Worm (Caenorhabditis elegans) whole organism, mixed stage, embryonic: Measurements from ENCODE around the gene W09G12.9.

Source experiments
- M03D4.4 ChIP-seq: sonication (generic microtip); optimal IDR thresholded peaks from 2 replicates; lab custom pipeline; 2017; ENCODE audit warnings: mild to moderate bottlenecking, missing genetic modification characterization, missing compliant biosample characterization
- bed-3 ChIP-seq: fragments of 200-800 bp; sonication (Bioruptor generic); optimal IDR thresholded peaks from 3 replicates; lab custom pipeline; 2018; ENCODE audit warnings: mild to moderate bottlenecking, missing genetic modification characterization, moderate library complexity, missing compliant biosample characterization
- blmp-1 ChIP-seq: fragments of 150-350 bp; optimal IDR thresholded peaks from 2 replicates; lab custom pipeline; 2014; ENCODE audit warnings: missing biosample characterization, missing genetic modification characterization
- ceh-39 ChIP-seq: fragments of 150-350 bp; optimal IDR thresholded peaks from 2 replicates; lab custom pipeline; 2014; ENCODE audit warnings: missing biosample characterization, missing genetic modification characterization
- ceh-43 ChIP-seq: fragments of 200-800 bp; sonication (Bioruptor generic); optimal IDR thresholded peaks from 2 replicates; lab custom pipeline; 2018; ENCODE audit warnings: mild to moderate bottlenecking, missing genetic modification characterization, moderate library complexity, missing compliant biosample characterization
- ceh-83 ChIP-seq: fragments of 200-800 bp; sonication (Bioruptor generic); optimal IDR thresholded peaks from 2 replicates; lab custom pipeline; 2018; ENCODE audit warnings: mild to moderate bottlenecking, missing genetic modification characterization, missing compliant biosample characterization
- ces-1 ChIP-seq: fragments of 150-350 bp; optimal IDR thresholded peaks from 2 replicates; lab custom pipeline; 2014; ENCODE audit warnings: missing biosample characterization, missing genetic modification reagents, missing genetic modification characterization
- cnd-1 ChIP-seq: fragments of 200-800 bp; sonication (Bioruptor generic); optimal IDR thresholded peaks from 2 replicates; lab custom pipeline; 2018; ENCODE audit warnings: mild to moderate bottlenecking, missing genetic modification characterization, missing compliant biosample characterization
- drap-1 ChIP-seq: fragments of 200-800 bp; sonication (Bioruptor generic); optimal IDR thresholded peaks from 3 replicates; lab custom pipeline; 2018; ENCODE audit warnings: mild to moderate bottlenecking, missing genetic modification characterization, missing compliant biosample characterization
- elt-1 ChIP-seq: sonication (generic microtip); optimal IDR thresholded peaks from 2 replicates; lab custom pipeline; 2017; ENCODE audit warnings: missing genetic modification characterization, mild to moderate bottlenecking, missing compliant biosample characterization, antibody characterized with exemption, moderate library complexity, borderline replicate concordance; ENCODE audit not compliant: insufficient read depth
- elt-3 ChIP-seq: fragments of 150-350 bp; optimal IDR thresholded peaks from 2 replicates; lab custom pipeline; 2014; ENCODE audit warnings: missing biosample characterization, missing genetic modification characterization
- flh-1 ChIP-seq: fragments of 200-800 bp; sonication (Bioruptor generic); optimal IDR thresholded peaks from 2 replicates; lab custom pipeline; 2018; ENCODE audit warnings: mild to moderate bottlenecking, missing genetic modification characterization, moderate library complexity, missing compliant biosample characterization
- ham-2 ChIP-seq: fragments of 200-800 bp; sonication (Bioruptor generic); optimal IDR thresholded peaks from 2 replicates; lab custom pipeline; 2018; ENCODE audit warnings: mild to moderate bottlenecking, missing genetic modification characterization, missing compliant biosample characterization
- lin-32 ChIP-seq: fragments of 200-800 bp; sonication (Bioruptor generic); optimal IDR thresholded peaks from 2 replicates; lab custom pipeline; 2018; ENCODE audit warnings: mild to moderate bottlenecking, missing genetic modification characterization, missing compliant biosample characterization
- mab-5 ChIP-seq: fragments of 150-350 bp; optimal IDR thresholded peaks from 2 replicates; lab custom pipeline; 2014; ENCODE audit warnings: missing biosample characterization, missing genetic modification characterization
- mls-2 ChIP-seq: sonication (generic microtip); optimal IDR thresholded peaks from 2 replicates; lab custom pipeline; 2016; ENCODE audit warnings: mild to moderate bottlenecking, missing genetic modification characterization, moderate library complexity, missing compliant biosample characterization
- nhr-12 ChIP-seq: fragments of 150-350 bp; optimal IDR thresholded peaks from 2 replicates; lab custom pipeline; 2014; ENCODE audit warnings: missing biosample characterization, missing genetic modification characterization
- nhr-2 ChIP-seq: fragments of 150-350 bp; optimal IDR thresholded peaks from 2 replicates; lab custom pipeline; 2014; ENCODE audit warnings: missing biosample characterization, missing genetic modification characterization
- nhr-237 ChIP-seq: fragments of 150-350 bp; optimal IDR thresholded peaks from 2 replicates; lab custom pipeline; 2014; ENCODE audit warnings: missing biosample characterization, missing genetic modification characterization
- nhr-28 ChIP-seq: fragments of 150-350 bp; optimal IDR thresholded peaks from 2 replicates; lab custom pipeline; 2014; ENCODE audit warnings: missing biosample characterization, missing genetic modification characterization
- nhr-76 ChIP-seq: sonication (generic microtip); optimal IDR thresholded peaks from 2 replicates; lab custom pipeline; 2017; ENCODE audit warnings: missing biosample characterization, missing genetic modification characterization
- pha-4 ChIP-seq: fragments of 150-350 bp; optimal IDR thresholded peaks from 2 replicates; lab custom pipeline; 2018; ENCODE audit warnings: missing biosample characterization, missing genetic modification reagents, missing genetic modification characterization
- sem-2 ChIP-seq: fragments of 200-800 bp; sonication (Bioruptor generic); optimal IDR thresholded peaks from 2 replicates; lab custom pipeline; 2018; ENCODE audit warnings: mild to moderate bottlenecking, missing genetic modification characterization, missing compliant biosample characterization
- snpc-4 ChIP-seq: fragments of 150-350 bp; optimal IDR thresholded peaks from 2 replicates; lab custom pipeline; 2014; ENCODE audit warnings: missing biosample characterization, missing genetic modification characterization
- sptf-1 ChIP-seq: sonication (generic microtip); optimal IDR thresholded peaks from 2 replicates; lab custom pipeline; 2017; ENCODE audit warnings: mild to moderate bottlenecking, missing genetic modification characterization, moderate library complexity, missing compliant biosample characterization
- unc-120 ChIP-seq: sonication (generic microtip); optimal IDR thresholded peaks from 2 replicates; lab custom pipeline; 2017; ENCODE audit warnings: missing genetic modification characterization, missing compliant biosample characterization; ENCODE audit not compliant: poor library complexity, severe bottlenecking
- unc-39 ChIP-seq: fragments of 150-350 bp; optimal IDR thresholded peaks from 2 replicates; lab custom pipeline; 2014; ENCODE audit warnings: missing biosample characterization, missing genetic modification characterization
- unc-62 ChIP-seq: fragments of 150-350 bp; optimal IDR thresholded peaks from 2 replicates; lab custom pipeline; 2014; ENCODE audit warnings: missing biosample characterization, missing genetic modification reagents, missing genetic modification characterization
- zip-8 ChIP-seq: fragments of 150-350 bp; optimal IDR thresholded peaks from 2 replicates; lab custom pipeline; 2014; ENCODE audit warnings: missing biosample characterization, missing genetic modification characterization
- ztf-11 ChIP-seq: fragments of 150-350 bp; optimal IDR thresholded peaks from 2 replicates; lab custom pipeline; 2014; ENCODE audit warnings: missing biosample characterization, missing genetic modification characterization

Gene W09G12.9

ce11 chrIV:1246762-1247436 is 30.5 kb downstream of the W09G12.9 start, which contains the start of the genes clec-165 and F38A1.11:
Gene clec-165, minus strand, starts transcription at chrIV:1246886.
Gene F38A1.11, plus strand, starts transcription at chrIV:1247386.
- TF ChIP-seq mab-5 (tag; lab: Kevin White, UChicago), result no peak
- no peak for TF ChIP-seq sem-2
- no peak for TF ChIP-seq elt-3 (tag; lab: Kevin White, UChicago)
- TF ChIP-seq sptf-1, result no peak
- TF ChIP-seq nhr-28 (tag; lab: Kevin White, UChicago), result no peak
- TF ChIP-seq snpc-4, result no peak
- TF ChIP-seq flh-1 (GFP tag; lab: Kevin White, UChicago), result no peak
- no peak for TF ChIP-seq ham-2 (GFP tag; lab: Kevin White, UChicago)
- no peak for TF ChIP-seq unc-39 (tag; lab: Kevin White, UChicago)

ce11 chrIV:1251242-1251911 is 35.0 kb downstream of the W09G12.9 start, which contains the start of the genes clec-166 and F38A1.6:
Gene clec-166, minus strand, starts transcription at chrIV:1251342.
Gene F38A1.6, plus strand, starts transcription at chrIV:1251861.
- no peak for TF ChIP-seq sptf-1
- TF ChIP-seq nhr-12 (tag; lab: Kevin White, UChicago), result no peak
- no peak for TF ChIP-seq unc-62 (GFP tag; lab: Kevin White, UChicago)
- no peak for TF ChIP-seq zip-8 (tag; lab: Kevin White, UChicago)
- no peak for TF ChIP-seq drap-1 (GFP tag; lab: Kevin White, UChicago)
- TF ChIP-seq nhr-28 (tag; lab: Kevin White, UChicago), result no peak
- TF ChIP-seq bed-3 (GFP tag; lab: Kevin White, UChicago), result no peak
- TF ChIP-seq cnd-1 (tag; lab: Kevin White, UChicago), result no peak

- no peak for TF ChIP-seq ceh-83
- no peak for TF ChIP-seq ztf-11 (tag; lab: Kevin White, UChicago)
- no peak for TF ChIP-seq nhr-76
- TF ChIP-seq mls-2 (tag; lab: Kevin White, UChicago), result no peak
- TF ChIP-seq elt-3 (tag; lab: Kevin White, UChicago), result no peak
- no peak for TF ChIP-seq nhr-237 (tag; lab: Kevin White, UChicago)
- no peak for TF ChIP-seq ceh-39 (tag; lab: Kevin White, UChicago)
- no peak for TF ChIP-seq elt-1 (tag; lab: Kevin White, UChicago)
- TF ChIP-seq nhr-28 (tag; lab: Kevin White, UChicago), result no peak
- TF ChIP-seq blmp-1 (tag; lab: Kevin White, UChicago), result no peak
- no peak for TF ChIP-seq cnd-1 (tag; lab: Kevin White, UChicago)
- no peak for TF ChIP-seq sptf-1
- no peak for TF ChIP-seq nhr-2 (tag; lab: Kevin White, UChicago)
- TF ChIP-seq sem-2, result no peak
- no peak for TF ChIP-seq lin-32 (GFP tag; lab: Kevin White, UChicago)
- TF ChIP-seq snpc-4, result no peak
- TF ChIP-seq ceh-43 (GFP tag; lab: Kevin White, UChicago), result no peak
- no peak for TF ChIP-seq pha-4 (tag; lab: Kevin White, UChicago)
- TF ChIP-seq M03D4.4 (tag; lab: Kevin White, UChicago), result no peak
- no peak for TF ChIP-seq ces-1 (GFP tag; lab: Kevin White, UChicago)
- TF ChIP-seq, all 35 proteins: peak for 0
Observed at ce11 chrIV:1255632-1256031, 39.2 kb downstream of the W09G12.9 start, which contains the start of gene clec-167. Gene clec-167, minus strand, starts transcription at chrIV:1255732.

- TF ChIP-seq mls-2 (tag; lab: Kevin White, UChicago) (no peak), ces-1 (GFP tag; lab: Kevin White, UChicago) (no peak), zip-8 (tag; lab: Kevin White, UChicago) (no peak), unc-120 (tag; lab: Kevin White, UChicago) (no peak), bed-3 (GFP tag; lab: Kevin White, UChicago) (no peak), mab-5 (tag; lab: Kevin White, UChicago) (no peak)
Observed at ce11 chrIV:1256723-1257122, 40.3 kb downstream of the W09G12.9 start, which contains the start of gene clec-168. Gene clec-168, plus strand, starts transcription at chrIV:1256969.
